Worm (Caenorhabditis elegans) whole organism, L2 larva: ENCODE data around the gene bath-15.

Experiments
- C34F6.9 ChIP-seq: fragments of 150-350 bp; optimal IDR thresholded peaks from 2 replicates; lab custom pipeline; 2014; ENCODE audit warnings: missing biosample characterization, missing genetic modification characterization
- F13H6.1 ChIP-seq: sonication (generic microtip); optimal IDR thresholded peaks from 2 replicates; lab custom pipeline; 2016; ENCODE audit warnings: missing genetic modification characterization, missing compliant biosample characterization
- R02D3.7 ChIP-seq: fragments of 150-350 bp; optimal IDR thresholded peaks from 2 replicates; lab custom pipeline; 2014; ENCODE audit warnings: missing biosample characterization, missing genetic modification characterization
- Y55F3AM.14 ChIP-seq: fragments of 200-800 bp; sonication (Bioruptor generic); optimal IDR thresholded peaks from 2 replicates; lab custom pipeline; 2018; ENCODE audit warnings: mild to moderate bottlenecking, missing genetic modification characterization, missing compliant biosample characterization
- ZK546.5 ChIP-seq: sonication (generic microtip); optimal IDR thresholded peaks from 2 replicates; lab custom pipeline; 2017; ENCODE audit warnings: missing biosample characterization, missing genetic modification characterization
- alr-1 ChIP-seq: fragments of 150-350 bp; optimal IDR thresholded peaks from 2 replicates; lab custom pipeline; 2014; ENCODE audit warnings: missing biosample characterization, missing genetic modification characterization
- aly-2 ChIP-seq: fragments of 150-350 bp; optimal IDR thresholded peaks from 2 replicates; lab custom pipeline; 2014; ENCODE audit warnings: missing biosample characterization, missing genetic modification characterization
- ama-1 ChIP-seq: fragments of 150-350 bp; optimal IDR thresholded peaks from 2 replicates; lab custom pipeline; 2018; ENCODE audit warnings: inconsistent platforms
- blmp-1 ChIP-seq: sonication (generic microtip); optimal IDR thresholded peaks from 2 replicates; lab custom pipeline; 2017; ENCODE audit warnings: missing genetic modification characterization, mild to moderate bottlenecking, missing compliant biosample characterization, antibody characterized with exemption, moderate library complexity; ENCODE audit not compliant: insufficient read depth
- ceh-16 ChIP-seq: fragments of 150-350 bp; optimal IDR thresholded peaks from 2 replicates; lab custom pipeline; 2014; ENCODE audit warnings: missing biosample characterization, missing genetic modification characterization
- ceh-82 ChIP-seq: fragments of 150-350 bp; optimal IDR thresholded peaks from 2 replicates; lab custom pipeline; 2014; ENCODE audit warnings: missing biosample characterization, missing genetic modification characterization
- crh-2 ChIP-seq: sonication (generic microtip); optimal IDR thresholded peaks from 2 replicates; lab custom pipeline; 2017; ENCODE audit warnings: missing biosample characterization, missing genetic modification characterization
- dmd-4 ChIP-seq: sonication (generic microtip); optimal IDR thresholded peaks from 2 replicates; lab custom pipeline; 2017; ENCODE audit warnings: missing biosample characterization, missing genetic modification characterization
- egl-27 ChIP-seq: sonication (generic microtip); optimal IDR thresholded peaks from 3 replicates; lab custom pipeline; 2017; ENCODE audit warnings: missing biosample characterization, missing genetic modification reagents, missing genetic modification characterization
- elt-1 ChIP-seq: fragments of 150-350 bp; optimal IDR thresholded peaks from 2 replicates; lab custom pipeline; 2014; ENCODE audit warnings: missing biosample characterization, missing genetic modification characterization
- elt-3 ChIP-seq: sonication (generic microtip); optimal IDR thresholded peaks from 2 replicates; lab custom pipeline; 2017; ENCODE audit warnings: missing biosample characterization, missing genetic modification characterization
- fos-1 ChIP-seq: fragments of 150-350 bp; optimal IDR thresholded peaks from 2 replicates; lab custom pipeline; 2014; ENCODE audit warnings: missing biosample characterization, missing genetic modification characterization
- gmeb-1 ChIP-seq: fragments of 150-350 bp; optimal IDR thresholded peaks from 2 replicates; lab custom pipeline; 2014; ENCODE audit warnings: missing biosample characterization, missing genetic modification characterization
- lin-11 ChIP-seq: fragments of 150-350 bp; sonication (generic microtip); optimal IDR thresholded peaks from 2 replicates; lab custom pipeline; 2014; ENCODE audit warnings: missing biosample characterization, missing genetic modification characterization, inconsistent platforms, mixed read lengths
- lin-13 ChIP-seq: fragments of 150-350 bp; optimal IDR thresholded peaks from 2 replicates; lab custom pipeline; 2014; ENCODE audit warnings: missing biosample characterization, missing genetic modification reagents, missing genetic modification characterization
- lin-39 ChIP-seq: fragments of 150-350 bp; optimal IDR thresholded peaks from 2 replicates; lab custom pipeline; 2014; ENCODE audit warnings: missing biosample characterization, missing genetic modification reagents, missing genetic modification characterization
- lsy-2 ChIP-seq, 2 experiments: fragments of 150-350 bp in 1 of 2; sonication (generic microtip) in 1 of 2; optimal IDR thresholded peaks; 2 replicates each; lab custom pipeline; 2014 to 2017; ENCODE audit warnings: missing biosample characterization in 2 of 2, missing genetic modification characterization in 2 of 2
- mab-5 ChIP-seq: fragments of 150-350 bp; optimal IDR thresholded peaks from 2 replicates; lab custom pipeline; 2014; ENCODE audit warnings: missing biosample characterization, missing genetic modification characterization
- mbf-1 ChIP-seq: sonication (generic microtip); optimal IDR thresholded peaks from 2 replicates; lab custom pipeline; 2017; ENCODE audit warnings: missing biosample characterization, missing genetic modification characterization
- mdl-1 ChIP-seq, 2 experiments: fragments of 150-350 bp in 1 of 2; sonication (generic microtip) in 1 of 2; optimal IDR thresholded peaks; 2 replicates each; lab custom pipeline; 2017; ENCODE audit warnings: missing biosample characterization in 2 of 2, missing genetic modification characterization in 2 of 2
- nhr-10 ChIP-seq: sonication (generic microtip); optimal IDR thresholded peaks from 2 replicates; lab custom pipeline; 2017; ENCODE audit warnings: missing biosample characterization, missing genetic modification characterization
- nhr-11 ChIP-seq: fragments of 150-350 bp; optimal IDR thresholded peaks from 2 replicates; lab custom pipeline; 2014; ENCODE audit warnings: missing biosample characterization, missing genetic modification characterization
- nhr-12 ChIP-seq: fragments of 150-350 bp; optimal IDR thresholded peaks from 2 replicates; lab custom pipeline; 2014; ENCODE audit warnings: missing biosample characterization, missing genetic modification characterization
- nhr-129 ChIP-seq: fragments of 150-350 bp; optimal IDR thresholded peaks from 2 replicates; lab custom pipeline; 2014; ENCODE audit warnings: missing biosample characterization, missing genetic modification characterization
- nhr-21 ChIP-seq: fragments of 150-350 bp; optimal IDR thresholded peaks from 2 replicates; lab custom pipeline; 2014; ENCODE audit warnings: missing biosample characterization, missing genetic modification characterization
- nhr-23 ChIP-seq: fragments of 150-350 bp; optimal IDR thresholded peaks from 2 replicates; lab custom pipeline; 2014; ENCODE audit warnings: missing biosample characterization, missing genetic modification reagents, missing genetic modification characterization
- nhr-237 ChIP-seq: fragments of 150-350 bp; optimal IDR thresholded peaks from 2 replicates; lab custom pipeline; 2014; ENCODE audit warnings: missing biosample characterization, missing genetic modification characterization
- nhr-25 ChIP-seq: fragments of 150-350 bp; sonication (generic microtip); optimal IDR thresholded peaks from 3 replicates; lab custom pipeline; 2014; ENCODE audit warnings: missing biosample characterization, missing genetic modification characterization
- nhr-6 ChIP-seq: fragments of 150-350 bp; optimal IDR thresholded peaks from 2 replicates; lab custom pipeline; 2014; ENCODE audit warnings: missing biosample characterization, missing genetic modification characterization
- nhr-77 ChIP-seq: fragments of 150-350 bp; optimal IDR thresholded peaks from 2 replicates; lab custom pipeline; 2014; ENCODE audit warnings: missing biosample characterization, missing genetic modification characterization
- peb-1 ChIP-seq: fragments of 150-350 bp; optimal IDR thresholded peaks from 2 replicates; lab custom pipeline; 2014; ENCODE audit warnings: missing biosample characterization, missing genetic modification characterization
- sem-4 ChIP-seq: fragments of 150-350 bp; optimal IDR thresholded peaks from 2 replicates; lab custom pipeline; 2014; ENCODE audit warnings: missing biosample characterization, missing genetic modification reagents, missing genetic modification characterization
- skn-1 ChIP-seq: sonication (generic microtip); optimal IDR thresholded peaks from 2 replicates; lab custom pipeline; 2017; ENCODE audit warnings: missing biosample characterization, missing genetic modification characterization
- sma-3 ChIP-seq: sonication (generic microtip); optimal IDR thresholded peaks from 2 replicates; lab custom pipeline; 2016; ENCODE audit warnings: missing genetic modification reagents, missing genetic modification characterization, missing compliant biosample characterization
- sma-9 ChIP-seq, 2 experiments: fragments of 150-350 bp in 1 of 2; sonication (generic microtip) in 1 of 2; optimal IDR thresholded peaks; 2 replicates each; lab custom pipeline; 2014 to 2016; ENCODE audit warnings: missing genetic modification characterization in 2 of 2, mild to moderate bottlenecking in 1 of 2, missing biosample characterization in 1 of 2, missing compliant biosample characterization in 1 of 2, missing genetic modification reagents in 1 of 2, moderate library complexity in 1 of 2
- snpc-4 ChIP-seq: fragments of 150-350 bp; optimal IDR thresholded peaks from 2 replicates; lab custom pipeline; 2014; ENCODE audit warnings: missing biosample characterization, missing genetic modification characterization
- unc-39 ChIP-seq: fragments of 150-350 bp; optimal IDR thresholded peaks from 2 replicates; lab custom pipeline; 2014; ENCODE audit warnings: missing biosample characterization, missing genetic modification characterization
- unc-55 ChIP-seq: fragments of 150-350 bp; sonication (generic microtip); optimal IDR thresholded peaks from 3 replicates; lab custom pipeline; 2014; ENCODE audit warnings: missing biosample characterization, missing genetic modification reagents, missing genetic modification characterization
- unc-62 ChIP-seq: fragments of 150-350 bp; optimal IDR thresholded peaks from 2 replicates; lab custom pipeline; 2014; ENCODE audit warnings: missing biosample characterization, missing genetic modification reagents, missing genetic modification characterization
- zag-1 ChIP-seq: fragments of 150-350 bp; optimal IDR thresholded peaks from 2 replicates; lab custom pipeline; 2014; ENCODE audit warnings: missing biosample characterization, missing genetic modification characterization
- ztf-1 ChIP-seq: fragments of 200-800 bp; sonication (Bioruptor generic); conservative IDR thresholded peaks from 2 replicates; pipeline ENCODE4 v1.3.6; 2022; ENCODE audit warnings: missing genetic modification characterization, missing compliant biosample characterization
- ztf-11 ChIP-seq: sonication (generic microtip); optimal IDR thresholded peaks from 2 replicates; lab custom pipeline; 2017; ENCODE audit warnings: missing biosample characterization, missing genetic modification characterization
- ztf-4 ChIP-seq: fragments of 150-350 bp; optimal IDR thresholded peaks from 2 replicates; lab custom pipeline; 2014; ENCODE audit warnings: missing biosample characterization, missing genetic modification characterization

bath-15 gene

ce11 chrIII:7729534-7730061, 46.2 kb downstream of the bath-15 start, which contains the start of gene ZK112.4 (continued):
- TF ChIP-seq nhr-10 (tag; lab: Kevin White, UChicago) (no peak), lin-39 (tag; lab: Kevin White, UChicago) (no peak), unc-39 (no peak)

ce11 chrIII:7729062-7729461, 46.8 kb downstream of the bath-15 start:
- TF ChIP-seq lin-11 (tag; lab: Kevin White, UChicago) (no peak), unc-62 (GFP tag; lab: Kevin White, UChicago) (no peak), ztf-4 (no peak), peb-1 (tag; lab: Kevin White, UChicago) (no peak), ztf-11 (tag; lab: Kevin White, UChicago) (no peak), alr-1 (tag; lab: Kevin White, UChicago) (no peak), nhr-77 (tag; lab: Kevin White, UChicago) (no peak), lsy-2 (tag; optimal IDR thresholded peaks at IDR 0.05; lab: Kevin White, UChicago) (no peak)
- TF ChIP-seq, all 48 proteins: peak for 0

- no peak for TF ChIP-seq nhr-10 (tag; lab: Kevin White, UChicago)
- TF ChIP-seq nhr-129 (tag; lab: Kevin White, UChicago), result peak; percentile 74
- peak in 1 of 2 experiments; percentile 76 for TF ChIP-seq lsy-2 (tag; optimal IDR thresholded peaks at IDR 0.05; lab: Kevin White, UChicago)
- no peak for TF ChIP-seq egl-27 (tag; lab: Kevin White, UChicago)
- no peak for TF ChIP-seq unc-39
- TF ChIP-seq gmeb-1 (tag; lab: Kevin White, UChicago), result peak; percentile 49
- no peak for TF ChIP-seq lin-11 (tag; lab: Kevin White, UChicago)
- no peak for TF ChIP-seq mab-5 (tag; lab: Kevin White, UChicago)
- TF ChIP-seq fos-1 (tag; lab: Kevin White, UChicago), result peak; percentile 94
- no peak for TF ChIP-seq mbf-1 (tag; lab: Kevin White, UChicago)
- TF ChIP-seq nhr-25 (tag; lab: Kevin White, UChicago), result peak; percentile 45
- peak; percentile 35 for TF ChIP-seq Y55F3AM.14 (GFP tag; lab: Kevin White, UChicago)
- TF ChIP-seq C34F6.9, result peak; percentile 66
- no peak for TF ChIP-seq peb-1 (tag; lab: Kevin White, UChicago)
- TF ChIP-seq nhr-12 (tag; lab: Kevin White, UChicago), result no peak
- no peak for TF ChIP-seq ceh-82 (tag; lab: Kevin White, UChicago)
- no peak for TF ChIP-seq nhr-11 (tag; lab: Kevin White, UChicago)
- TF ChIP-seq unc-62 (GFP tag; lab: Kevin White, UChicago), result no peak
- TF ChIP-seq sma-3 (GFP tag; lab: Kevin White, UChicago), result peak; percentile 83
- no peak for TF ChIP-seq nhr-77 (tag; lab: Kevin White, UChicago)
- no peak for TF ChIP-seq lin-39 (tag; lab: Kevin White, UChicago)
- no peak for TF ChIP-seq alr-1 (tag; lab: Kevin White, UChicago)
- peak; percentile 3 for TF ChIP-seq nhr-6 (tag; lab: Kevin White, UChicago)
- TF ChIP-seq ama-1 (lab: Kevin White, UChicago), result peak; percentile 50
- TF ChIP-seq sem-4 (tag; lab: Kevin White, UChicago), result peak; percentile 74
- TF ChIP-seq nhr-21 (tag; lab: Kevin White, UChicago), result peak; percentile 50
- no peak for TF ChIP-seq ztf-1
- TF ChIP-seq nhr-237 (tag; lab: Kevin White, UChicago), result no peak
- no peak for TF ChIP-seq snpc-4 (tag; lab: Kevin White, UChicago)
- no peak for TF ChIP-seq elt-1 (tag; lab: Kevin White, UChicago)
- TF ChIP-seq F13H6.1 (tag; lab: Kevin White, UChicago), result peak; percentile 49
- TF ChIP-seq zag-1 (tag; lab: Kevin White, UChicago), result peak; percentile 44
- TF ChIP-seq ZK546.5, result no peak
- no peak for TF ChIP-seq dmd-4 (tag; lab: Kevin White, UChicago)
- TF ChIP-seq blmp-1 (tag; lab: Kevin White, UChicago), result peak; percentile 82
- TF ChIP-seq sma-9 (GFP tag; optimal IDR thresholded peaks at IDR 0.05; lab: Kevin White, UChicago), result peak; percentile 59
- TF ChIP-seq sma-9 (tag; optimal IDR thresholded peaks at IDR 0.05; lab: Kevin White, UChicago), result no peak
- no peak for TF ChIP-seq elt-3 (tag; lab: Kevin White, UChicago)
- no peak for TF ChIP-seq ceh-16 (tag; lab: Kevin White, UChicago)
- TF ChIP-seq lin-13 (GFP tag; lab: Kevin White, UChicago), result peak; percentile 47
- TF ChIP-seq R02D3.7 (tag; lab: Kevin White, UChicago), result no peak
- TF ChIP-seq nhr-23, result no peak
- peak; percentile 69 for TF ChIP-seq unc-55 (GFP tag; lab: Kevin White, UChicago)
- peak; percentile 18 to 19 for TF ChIP-seq mdl-1 (tag; optimal IDR thresholded peaks at IDR 0.05; lab: Kevin White, UChicago)
- no peak for TF ChIP-seq ztf-11 (tag; lab: Kevin White, UChicago)
- no peak for TF ChIP-seq aly-2 (tag; lab: Kevin White, UChicago)
- peak; percentile 99 for TF ChIP-seq crh-2 (tag; lab: Kevin White, UChicago)
- TF ChIP-seq skn-1 (tag; lab: Kevin White, UChicago), result no peak
- TF ChIP-seq ztf-4, result peak; percentile 22
Observed at ce11 chrIII:7728494-7728893, 47.3 kb downstream of the bath-15 start.
